Fruit fly (Drosophila melanogaster) whole organism, pupa: ENCODE data around the gene CG8072.
A peak's percentile ranks its signal among the peaks of the same experiment; 100 is the strongest.

ENCODE experiments used
- CG10348 ChIP-seq: fragments of 200-800 bp; sonication (Bioruptor generic); IDR thresholded peaks from 2 replicates; pipeline ENCODE4 v1.3.6; 2022; ENCODE audit warnings: missing biosample characterization, missing genetic modification characterization
- CG12605 ChIP-seq: fragments of 200-800 bp; sonication (Bioruptor generic); IDR thresholded peaks from 2 replicates; pipeline ENCODE4 v1.3.6; 2022; ENCODE audit warnings: missing biosample characterization, missing genetic modification characterization
- CG13204 ChIP-seq: fragments of 200-800 bp; sonication (Bioruptor generic); optimal IDR thresholded peaks from 2 replicates; lab custom pipeline; 2018; ENCODE audit warnings: missing biosample characterization, mild to moderate bottlenecking, missing genetic modification characterization, moderate library complexity
- CG14655 ChIP-seq: fragments of 200-800 bp; sonication (Bioruptor generic); optimal IDR thresholded peaks from 3 replicates; lab custom pipeline; 2017; ENCODE audit warnings: mild to moderate bottlenecking, missing biosample characterization, missing genetic modification reagents, missing genetic modification characterization
- CG15710 ChIP-seq: fragments of 200-800 bp; sonication (Bioruptor generic); optimal IDR thresholded peaks from 2 replicates; lab custom pipeline; 2018; ENCODE audit warnings: missing biosample characterization, mild to moderate bottlenecking, missing genetic modification characterization, moderate library complexity
- CG17806 ChIP-seq: fragments of 200-800 bp; sonication (Bioruptor generic); optimal IDR thresholded peaks from 2 replicates; lab custom pipeline; 2018; ENCODE audit warnings: missing biosample characterization, mild to moderate bottlenecking, missing genetic modification characterization, moderate library complexity
- CG32121 ChIP-seq: fragments of 200-800 bp; sonication (Bioruptor generic); IDR thresholded peaks from 2 replicates; pipeline ENCODE4 v1.3.6; 2022; ENCODE audit warnings: missing biosample characterization, missing genetic modification characterization
- CG34367 ChIP-seq: fragments of 200-800 bp; sonication (Bioruptor generic); optimal IDR thresholded peaks from 2 replicates; lab custom pipeline; 2018; ENCODE audit warnings: missing biosample characterization, mild to moderate bottlenecking, missing genetic modification characterization
- CG4496 ChIP-seq: fragments of 200-800 bp; sonication (Bioruptor generic); IDR thresholded peaks from 3 replicates; pipeline ENCODE4 v1.3.6; 2022; ENCODE audit warnings: missing biosample characterization, missing genetic modification characterization
- CG8159 ChIP-seq: fragments of 200-800 bp; sonication (Bioruptor generic); optimal IDR thresholded peaks from 3 replicates; lab custom pipeline; 2018; ENCODE audit warnings: missing biosample characterization, mild to moderate bottlenecking, missing genetic modification characterization, moderate library complexity
- CG8301 ChIP-seq: fragments of 200-800 bp; sonication (Bioruptor generic); optimal IDR thresholded peaks from 2 replicates; lab custom pipeline; 2018; ENCODE audit warnings: missing biosample characterization, mild to moderate bottlenecking, missing genetic modification characterization
- CG9948 ChIP-seq: fragments of 200-800 bp; sonication (Bioruptor generic); optimal IDR thresholded peaks from 2 replicates; lab custom pipeline; 2018; ENCODE audit warnings: missing biosample characterization, mild to moderate bottlenecking, missing genetic modification characterization, moderate library complexity
- D1 ChIP-seq: fragments of 200-800 bp; sonication (Bioruptor generic); optimal IDR thresholded peaks from 2 replicates; lab custom pipeline; 2018; ENCODE audit warnings: missing biosample characterization, mild to moderate bottlenecking, missing genetic modification characterization, moderate library complexity
- EcR ChIP-seq: fragments of 200-800 bp; sonication (Bioruptor generic); optimal IDR thresholded peaks from 3 replicates; lab custom pipeline; 2019; ENCODE audit warnings: missing biosample characterization, missing genetic modification characterization, mild to moderate bottlenecking, moderate library complexity, missing genetic modification reagents
- Ets98B ChIP-seq: fragments of 200-800 bp; sonication (Bioruptor generic); IDR thresholded peaks from 2 replicates; pipeline ENCODE4 v1.3.6; 2022; ENCODE audit warnings: missing biosample characterization, missing genetic modification characterization
- Pif1A ChIP-seq: fragments of 200-800 bp; sonication (Bioruptor generic); optimal IDR thresholded peaks from 3 replicates; lab custom pipeline; 2016; ENCODE audit warnings: missing biosample characterization, missing genetic modification characterization
- Pif1B ChIP-seq: fragments of 200-800 bp; sonication (Bioruptor generic); optimal IDR thresholded peaks from 3 replicates; lab custom pipeline; 2016; ENCODE audit warnings: missing biosample characterization, missing genetic modification characterization
- Snoo ChIP-seq: fragments of 200-800 bp; sonication (Bioruptor generic); optimal IDR thresholded peaks from 3 replicates; lab custom pipeline; 2017; ENCODE audit warnings: missing biosample characterization, mild to moderate bottlenecking, missing genetic modification characterization, inconsistent platforms
- fd96Ca ChIP-seq: fragments of 200-800 bp; sonication (Bioruptor generic); IDR thresholded peaks from 3 replicates; pipeline ENCODE4 v1.3.6; 2022; ENCODE audit warnings: missing biosample characterization, missing genetic modification characterization
- gl ChIP-seq: fragments of 200-800 bp; sonication (Bioruptor generic); optimal IDR thresholded peaks from 2 replicates; lab custom pipeline; 2018; ENCODE audit warnings: missing biosample characterization, mild to moderate bottlenecking, missing genetic modification characterization
- rn ChIP-seq: fragments of 200-800 bp; sonication (Bioruptor generic); IDR thresholded peaks from 2 replicates; pipeline ENCODE4 v1.3.6; 2022; ENCODE audit warnings: missing biosample characterization, missing genetic modification characterization

Gene CG8072

dm6 chr3L:10151527-10151926 lies at the start of gene CG8072:
TSS of gene CG8072 (plus strand) at chr3L:10151827.
- no peak for TF ChIP-seq CG32121 (GFP tag; lab: Robert Waterston, UW)
- TF ChIP-seq Snoo (tag; lab: Kevin White, UChicago): no peak
- TF ChIP-seq CG10348: no peak
- no peak for TF ChIP-seq Pif1A (GFP tag; lab: Kevin White, UChicago)
- TF ChIP-seq CG14655: no peak
- no peak for TF ChIP-seq D1 (tag; lab: Kevin White, UChicago)
- no peak for TF ChIP-seq CG13204 (GFP tag; lab: Kevin White, UChicago)
- TF ChIP-seq gl (tag; lab: Kevin White, UChicago): no peak
- no peak for TF ChIP-seq CG8159 (tag; lab: Kevin White, UChicago)
- TF ChIP-seq Ets98B (GFP tag; lab: Robert Waterston, UW): no peak
- no peak for TF ChIP-seq CG4496 (GFP tag; lab: Robert Waterston, UW)
- TF ChIP-seq CG12605 (GFP tag; lab: Robert Waterston, UW): no peak
- TF ChIP-seq CG9948 (tag; lab: Kevin White, UChicago): no peak
- TF ChIP-seq CG8301 (tag; lab: Kevin White, UChicago): no peak
- TF ChIP-seq rn: no peak
- no peak for TF ChIP-seq fd96Ca
- no peak for TF ChIP-seq CG34367 (tag; lab: Kevin White, UChicago)
- no peak for TF ChIP-seq EcR (GFP tag; lab: Kevin White, UChicago)
- TF ChIP-seq CG17806: no peak
- TF ChIP-seq Pif1B (GFP tag; lab: Kevin White, UChicago): no peak

- TF ChIP-seq CG10348: no peak
- TF ChIP-seq Pif1A (GFP tag; lab: Kevin White, UChicago): no peak
- no peak for TF ChIP-seq CG4496 (GFP tag; lab: Robert Waterston, UW)
Observed at dm6 chr3L:10105820-10106219, 45.8 kb upstream of the CG8072 start.

- TF ChIP-seq CG32121 (GFP tag; lab: Robert Waterston, UW) (no peak), CG14655 (peak; percentile 57), CG9948 (tag; lab: Kevin White, UChicago) (no peak), rn (no peak), CG13204 (GFP tag; lab: Kevin White, UChicago) (no peak), CG8301 (tag; lab: Kevin White, UChicago) (peak; percentile 33), CG8159 (tag; lab: Kevin White, UChicago) (peak; percentile 34)
- TF ChIP-seq, all 21 proteins: peak for 3
Observed at dm6 chr3L:10110379-10110778, 41.2 kb upstream of the CG8072 start.

- TF ChIP-seq CG14655 (no peak), Pif1B (GFP tag; lab: Kevin White, UChicago) (no peak), EcR (GFP tag; lab: Kevin White, UChicago) (no peak), CG8159 (tag; lab: Kevin White, UChicago) (no peak), Ets98B (GFP tag; lab: Robert Waterston, UW) (no peak), CG34367 (tag; lab: Kevin White, UChicago) (no peak), gl (tag; lab: Kevin White, UChicago) (no peak), CG10348 (no peak), Pif1A (GFP tag; lab: Kevin White, UChicago) (no peak), D1 (tag; lab: Kevin White, UChicago) (no peak), CG8301 (tag; lab: Kevin White, UChicago) (no peak), fd96Ca (no peak), Snoo (tag; lab: Kevin White, UChicago) (no peak), CG12605 (GFP tag; lab: Robert Waterston, UW) (no peak), CG9948 (tag; lab: Kevin White, UChicago) (no peak), CG13204 (GFP tag; lab: Kevin White, UChicago) (no peak), CG32121 (GFP tag; lab: Robert Waterston, UW) (no peak), CG17806 (no peak), CG4496 (GFP tag; lab: Robert Waterston, UW) (no peak), rn (no peak)
Observed at dm6 chr3L:10156080-10156479, 4.5 kb downstream of the CG8072 start.

- no peak for TF ChIP-seq EcR (GFP tag; lab: Kevin White, UChicago)
- no peak for TF ChIP-seq CG10348
- no peak for TF ChIP-seq CG8301 (tag; lab: Kevin White, UChicago)
- no peak for TF ChIP-seq CG13204 (GFP tag; lab: Kevin White, UChicago)
- TF ChIP-seq CG17806: no peak
- TF ChIP-seq Ets98B (GFP tag; lab: Robert Waterston, UW): no peak
- no peak for TF ChIP-seq rn
- no peak for TF ChIP-seq CG32121 (GFP tag; lab: Robert Waterston, UW)
Observed at dm6 chr3L:10166923-10167322, 15.3 kb downstream of the CG8072 start, which contains the start of gene CG6628. TSS of gene CG6628 (minus strand) at chr3L:10167023.

- TF ChIP-seq CG32121 (GFP tag; lab: Robert Waterston, UW) (0 out of 2 replicates have a peak, but pooled peaks have one; percentile 23), EcR (GFP tag; lab: Kevin White, UChicago) (no peak), Ets98B (GFP tag; lab: Robert Waterston, UW) (peak; percentile 45; the same call in 1 of the 2 replicates), CG15710 (tag; lab: Kevin White, UChicago) (no peak), CG4496 (GFP tag; lab: Robert Waterston, UW) (peak; percentile 85; the same call in 2 of the 3 replicates)
Observed at dm6 chr3L:10185924-10186323, 34.3 kb downstream of the CG8072 start, which contains the start of gene dpr10. TSS of gene dpr10 (minus strand) at chr3L:10186108.
